Fruit fly (Drosophila melanogaster) whole organism, embryonic: ENCODE measurements around the gene CG8837.
A peak's percentile ranks its signal among the peaks of the same experiment; 100 is the strongest.

ENCODE experiments used
- BtbVII ChIP-seq: fragments of 200-800 bp; sonication (Bioruptor generic); optimal IDR thresholded peaks from 3 replicates; lab custom pipeline; 2017; ENCODE audit warnings: missing biosample characterization, mild to moderate bottlenecking, missing genetic modification characterization
- CG10147 ChIP-seq: fragments of 200-800 bp; sonication (Bioruptor generic); optimal IDR thresholded peaks from 2 replicates; lab custom pipeline; 2019; ENCODE audit warnings: missing biosample characterization, mild to moderate bottlenecking, missing genetic modification characterization, moderate library complexity
- CG10462 ChIP-seq: fragments of 200-800 bp; sonication (Bioruptor generic); optimal IDR thresholded peaks from 2 replicates; lab custom pipeline; 2016; ENCODE audit warnings: missing biosample characterization, missing genetic modification characterization
- CG10654 ChIP-seq: fragments of 200-800 bp; sonication (Bioruptor generic); optimal IDR thresholded peaks from 2 replicates; lab custom pipeline; 2016; ENCODE audit warnings: missing biosample characterization, missing genetic modification characterization
- CG1602 ChIP-seq: fragments of 200-800 bp; sonication (Bioruptor generic); optimal IDR thresholded peaks from 3 replicates; lab custom pipeline; 2016; ENCODE audit warnings: missing biosample characterization, missing genetic modification characterization
- CG16815 ChIP-seq: fragments of 200-800 bp; sonication (Bioruptor generic); optimal IDR thresholded peaks from 3 replicates; lab custom pipeline; 2017; ENCODE audit warnings: missing biosample characterization, mild to moderate bottlenecking, missing genetic modification characterization
- CG17912 ChIP-seq: fragments of 200-800 bp; sonication (Bioruptor generic); optimal IDR thresholded peaks from 2 replicates; lab custom pipeline; 2018; ENCODE audit warnings: missing biosample characterization, mild to moderate bottlenecking, missing genetic modification characterization
- CG31224 ChIP-seq: fragments of 200-800 bp; sonication (Bioruptor generic); IDR thresholded peaks from 2 replicates; pipeline ENCODE4 v1.3.6; 2022; ENCODE audit warnings: missing biosample characterization, missing genetic modification characterization
- CG31388 ChIP-seq: fragments of 200-800 bp; sonication (Bioruptor generic); optimal IDR thresholded peaks from 2 replicates; lab custom pipeline; 2016; ENCODE audit warnings: missing biosample characterization, missing genetic modification characterization
- CG4404 ChIP-seq: fragments of 200-800 bp; sonication (Bioruptor generic); IDR thresholded peaks from 2 replicates; pipeline ENCODE4 v1.3.6; 2022; ENCODE audit warnings: missing biosample characterization, missing genetic modification characterization
- CG5953 ChIP-seq: fragments of 200-800 bp; sonication (Bioruptor generic); IDR thresholded peaks from 2 replicates; pipeline ENCODE4 v1.3.6; 2022; ENCODE audit warnings: missing biosample characterization, missing genetic modification characterization
- CG6654 ChIP-seq: fragments of 200-800 bp; sonication (Bioruptor generic); optimal IDR thresholded peaks from 2 replicates; lab custom pipeline; 2017; ENCODE audit warnings: missing biosample characterization, mild to moderate bottlenecking, missing genetic modification characterization
- CG8089 ChIP-seq: fragments of 200-800 bp; sonication (Bioruptor generic); optimal IDR thresholded peaks from 3 replicates; lab custom pipeline; 2016; ENCODE audit warnings: missing biosample characterization, missing genetic modification characterization
- CG8478 ChIP-seq: fragments of >200 bp; optimal IDR thresholded peaks from 2 replicates; lab custom pipeline; 2018
- CG8765 ChIP-seq: fragments of 200-800 bp; sonication (Bioruptor generic); IDR thresholded peaks from 2 replicates; pipeline ENCODE4 v1.3.6; 2022; ENCODE audit warnings: missing biosample characterization, missing genetic modification characterization
- CG9817 ChIP-seq: fragments of 200-800 bp; sonication (Bioruptor generic); optimal IDR thresholded peaks from 2 replicates; lab custom pipeline; 2018; ENCODE audit warnings: missing biosample characterization, mild to moderate bottlenecking, missing genetic modification characterization, moderate library complexity
- CTCF ChIP-seq: fragments of 200-800 bp; sonication (Bioruptor generic); optimal IDR thresholded peaks from 2 replicates; lab custom pipeline; 2017; ENCODE audit warnings: missing biosample characterization, mild to moderate bottlenecking, missing genetic modification characterization, moderate library complexity
- Dad ChIP-seq: fragments of 200-800 bp; sonication (Bioruptor generic); optimal IDR thresholded peaks from 3 replicates; lab custom pipeline; 2016; ENCODE audit warnings: missing biosample characterization, missing genetic modification characterization
- Dek ChIP-seq: fragments of 200-800 bp; sonication (Bioruptor generic); optimal IDR thresholded peaks from 3 replicates; lab custom pipeline; 2019; ENCODE audit warnings: missing biosample characterization, mild to moderate bottlenecking, missing genetic modification characterization, moderate library complexity
- Dip2 ChIP-seq: fragments of 200-800 bp; sonication (Bioruptor generic); IDR thresholded peaks from 2 replicates; pipeline ENCODE4 v1.3.6; 2022; ENCODE audit warnings: missing biosample characterization, missing genetic modification characterization
- Gug ChIP-seq: fragments of 200-800 bp; sonication (Bioruptor generic); IDR thresholded peaks from 4 replicates; pipeline ENCODE4 v1.3.6; 2022; ENCODE audit warnings: missing biosample characterization, missing genetic modification characterization
- Hmr ChIP-seq: fragments of 200-800 bp; sonication (Bioruptor generic); optimal IDR thresholded peaks from 3 replicates; lab custom pipeline; 2017; ENCODE audit warnings: mild to moderate bottlenecking, missing biosample characterization, missing genetic modification reagents, missing genetic modification characterization
- Hmx ChIP-seq: fragments of 200-800 bp; sonication (Bioruptor generic); optimal IDR thresholded peaks from 2 replicates; lab custom pipeline; 2016; ENCODE audit warnings: missing biosample characterization, missing genetic modification characterization
- Oaz ChIP-seq: fragments of 200-800 bp; sonication (Bioruptor generic); IDR thresholded peaks from 2 replicates; pipeline ENCODE4 v1.3.6; 2022; ENCODE audit warnings: missing biosample characterization, missing genetic modification characterization
- Opbp ChIP-seq: fragments of 200-800 bp; sonication (Bioruptor generic); IDR thresholded peaks from 3 replicates; pipeline ENCODE4 v1.3.6; 2022; ENCODE audit warnings: missing biosample characterization, missing genetic modification characterization; ENCODE audit not compliant: partially characterized antibody
- Sry-β ChIP-seq: fragments of 200-800 bp; sonication (Bioruptor generic); optimal IDR thresholded peaks from 2 replicates; lab custom pipeline; 2018; ENCODE audit warnings: missing biosample characterization, mild to moderate bottlenecking, missing genetic modification characterization, moderate library complexity
- ac ChIP-seq: fragments of 200-800 bp; sonication (Bioruptor generic); optimal IDR thresholded peaks from 3 replicates; lab custom pipeline; 2017; ENCODE audit warnings: missing biosample characterization, mild to moderate bottlenecking, missing genetic modification characterization
- br ChIP-seq: fragments of >200 bp; optimal IDR thresholded peaks from 2 replicates; lab custom pipeline; 2017
- chm ChIP-seq: fragments of 200-800 bp; sonication (Bioruptor generic); IDR thresholded peaks from 2 replicates; pipeline ENCODE4 v1.3.6; 2022; ENCODE audit warnings: missing biosample characterization, missing genetic modification characterization
- cwo ChIP-seq: fragments of 200-800 bp; sonication (Bioruptor generic); optimal IDR thresholded peaks from 3 replicates; lab custom pipeline; 2017; ENCODE audit warnings: missing biosample characterization, missing genetic modification characterization, mild to moderate bottlenecking, moderate library complexity, missing genetic modification reagents
- dati ChIP-seq: fragments of 200-800 bp; sonication (Bioruptor generic); IDR thresholded peaks from 2 replicates; pipeline ENCODE4 v1.3.6; 2022; ENCODE audit warnings: missing biosample characterization, missing genetic modification characterization
- emc ChIP-seq: fragments of 200-800 bp; sonication (Bioruptor generic); optimal IDR thresholded peaks from 2 replicates; lab custom pipeline; 2016; ENCODE audit warnings: missing biosample characterization, missing genetic modification characterization
- fd96Cb ChIP-seq: fragments of 200-800 bp; sonication (Bioruptor generic); optimal IDR thresholded peaks from 2 replicates; lab custom pipeline; 2018; ENCODE audit warnings: missing biosample characterization, mild to moderate bottlenecking, missing genetic modification characterization, moderate library complexity
- fu2 ChIP-seq: fragments of 200-800 bp; sonication (Bioruptor generic); optimal IDR thresholded peaks from 2 replicates; lab custom pipeline; 2016; ENCODE audit warnings: missing biosample characterization, missing genetic modification characterization
- gcm ChIP-seq: fragments of 200-800 bp; sonication (Bioruptor generic); optimal IDR thresholded peaks from 2 replicates; lab custom pipeline; 2019; ENCODE audit warnings: missing biosample characterization, mild to moderate bottlenecking, missing genetic modification characterization, moderate library complexity
- grau ChIP-seq: fragments of 200-800 bp; optimal IDR thresholded peaks from 3 replicates; lab custom pipeline; 2019; ENCODE audit warnings: missing biosample characterization, mild to moderate bottlenecking, missing genetic modification characterization, moderate library complexity
- hth ChIP-seq: fragments of >200 bp; optimal IDR thresholded peaks from 2 replicates; lab custom pipeline; 2017; ENCODE audit warnings: inconsistent platforms
- knrl ChIP-seq: fragments of 200-800 bp; sonication (Bioruptor generic); IDR thresholded peaks from 3 replicates; pipeline ENCODE4 v1.3.6; 2022; ENCODE audit warnings: missing biosample characterization, missing genetic modification characterization; ENCODE audit not compliant: partially characterized antibody
- nerfin-1 ChIP-seq: fragments of 200-800 bp; sonication (Bioruptor generic); optimal IDR thresholded peaks from 3 replicates; lab custom pipeline; 2019; ENCODE audit warnings: missing biosample characterization, mild to moderate bottlenecking, missing genetic modification characterization, moderate library complexity
- nerfin-2 ChIP-seq: fragments of 200-800 bp; sonication (Bioruptor generic); IDR thresholded peaks from 2 replicates; pipeline ENCODE4 v1.3.6; 2022; ENCODE audit warnings: missing biosample characterization, missing genetic modification characterization; ENCODE audit not compliant: partially characterized antibody
- pum ChIP-seq: fragments of 200-800 bp; sonication (Bioruptor generic); optimal IDR thresholded peaks from 2 replicates; lab custom pipeline; 2016; ENCODE audit warnings: missing biosample characterization, missing genetic modification characterization
- row ChIP-seq: fragments of 200-800 bp; sonication (Bioruptor generic); IDR thresholded peaks from 3 replicates; pipeline ENCODE4 v1.3.6; 2022; ENCODE audit warnings: missing biosample characterization, missing genetic modification characterization
- schlank ChIP-seq: fragments of 200-800 bp; sonication (Bioruptor generic); optimal IDR thresholded peaks from 2 replicates; lab custom pipeline; 2018; ENCODE audit warnings: missing biosample characterization, mild to moderate bottlenecking, missing genetic modification characterization
- sim ChIP-seq: fragments of 200-800 bp; sonication (Bioruptor generic); IDR thresholded peaks from 2 replicates; pipeline ENCODE4 v1.3.6; 2022; ENCODE audit warnings: missing biosample characterization, missing genetic modification characterization
- slp2 ChIP-seq: fragments of 200-800 bp; sonication (Bioruptor generic); optimal IDR thresholded peaks from 2 replicates; lab custom pipeline; 2016; ENCODE audit warnings: missing biosample characterization, missing genetic modification characterization
- sqz ChIP-seq: fragments of 200-800 bp; sonication (Bioruptor generic); optimal IDR thresholded peaks from 3 replicates; lab custom pipeline; 2018; ENCODE audit warnings: missing biosample characterization, mild to moderate bottlenecking, missing genetic modification characterization
- trem ChIP-seq: fragments of 200-800 bp; optimal IDR thresholded peaks from 3 replicates; lab custom pipeline; 2019; ENCODE audit warnings: missing biosample characterization, mild to moderate bottlenecking, missing genetic modification characterization, moderate library complexity
- zf30C ChIP-seq: fragments of 200-800 bp; sonication (Bioruptor generic); optimal IDR thresholded peaks from 3 replicates; lab custom pipeline; 2018; ENCODE audit warnings: missing biosample characterization, mild to moderate bottlenecking, missing genetic modification characterization

CG8837 gene

DNA sequence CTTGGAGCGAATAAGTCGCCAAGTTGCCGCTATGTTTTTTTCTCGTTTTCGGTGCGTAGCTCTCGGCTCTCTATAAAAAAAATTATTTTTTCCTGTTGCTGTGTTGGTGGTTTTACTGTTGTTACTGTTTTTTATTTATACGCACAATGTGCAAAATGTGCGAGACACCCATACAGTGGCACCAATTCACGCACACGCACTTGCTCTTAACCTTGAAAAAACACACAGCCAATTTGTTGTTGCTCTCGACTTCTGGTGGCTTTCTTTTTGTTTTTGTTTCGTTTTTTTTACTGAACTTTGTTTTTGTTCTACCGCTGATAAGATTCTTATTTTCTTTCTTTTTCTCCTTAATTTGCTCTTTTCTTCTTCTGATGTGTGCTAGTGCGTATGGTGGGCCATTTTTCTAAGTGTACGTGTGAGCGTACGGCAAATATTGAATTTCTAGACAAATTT is 36.2 kb downstream of the CG8837 start (continued):
- TF ChIP-seq pum (GFP tag; lab: Kevin White, UChicago): peak; percentile 4
- peak; percentile 12 for TF ChIP-seq BtbVII (GFP tag; lab: Kevin White, UChicago)
- TF ChIP-seq CG5953 (GFP tag; lab: Robert Waterston, UW): no peak
- TF ChIP-seq zf30C (GFP tag; lab: Kevin White, UChicago): peak; percentile 52
- TF ChIP-seq emc (GFP tag; lab: Kevin White, UChicago): no peak
- TF ChIP-seq ac (GFP tag; lab: Kevin White, UChicago): no peak
- no peak for TF ChIP-seq trem (tag; lab: Kevin White, UChicago)
- no peak for TF ChIP-seq CG16815
- TF ChIP-seq CG1602 (GFP tag; lab: Kevin White, UChicago): no peak
- no peak for TF ChIP-seq fd96Cb (tag; lab: Kevin White, UChicago)
- no peak for TF ChIP-seq hth (lab: Kevin White, UChicago)
- no peak for TF ChIP-seq CG8765 (GFP tag; lab: Robert Waterston, UW)
- TF ChIP-seq CG10654: no peak
- TF ChIP-seq slp2: no peak
- no peak for TF ChIP-seq knrl
- TF ChIP-seq dati (GFP tag; lab: Robert Waterston, UW): no peak
- TF ChIP-seq nerfin-2 (GFP tag; lab: Robert Waterston, UW): no peak
- TF ChIP-seq br: no peak
- TF ChIP-seq Gug (GFP tag; lab: Robert Waterston, UW): no peak; the same call in 3 of the 4 replicates
- no peak for TF ChIP-seq CTCF (GFP tag; lab: Kevin White, UChicago)
- TF ChIP-seq sim: no peak
- TF ChIP-seq grau: peak; percentile 43
- peak; percentile 11 for TF ChIP-seq schlank (tag; lab: Kevin White, UChicago)
- no peak for TF ChIP-seq CG6654 (GFP tag; lab: Kevin White, UChicago)
- no peak for TF ChIP-seq CG4404 (GFP tag; lab: Robert Waterston, UW)
- TF ChIP-seq Hmr (GFP tag; lab: Kevin White, UChicago): peak; percentile 51
- no peak for TF ChIP-seq CG8478 (lab: Kevin White, UChicago)
- TF ChIP-seq row (GFP tag; lab: Robert Waterston, UW): peak; percentile 36; the same call in 1 of the 3 replicates
- peak; percentile 22 for TF ChIP-seq sqz (GFP tag; lab: Kevin White, UChicago)
- TF ChIP-seq CG17912 (GFP tag; lab: Kevin White, UChicago): no peak
- no peak for TF ChIP-seq chm (GFP tag; lab: Robert Waterston, UW)
- peak; percentile 33 for TF ChIP-seq Dek (tag; lab: Kevin White, UChicago)
- TF ChIP-seq CG10147 (GFP tag; lab: Kevin White, UChicago): no peak
- peak; percentile 58 for TF ChIP-seq cwo (GFP tag; lab: Kevin White, UChicago)
- TF ChIP-seq CG31224 (GFP tag; lab: Robert Waterston, UW): 0 out of 2 replicates have a peak, but pooled peaks have one; percentile 9
- no peak for TF ChIP-seq nerfin-1
- TF ChIP-seq Opbp (GFP tag; lab: Robert Waterston, UW): no peak
- no peak for TF ChIP-seq CG8089 (GFP tag; lab: Kevin White, UChicago)
- no peak for TF ChIP-seq Dad (GFP tag; lab: Kevin White, UChicago)
- no peak for TF ChIP-seq CG9817
- no peak for TF ChIP-seq Sry-β
- no peak for TF ChIP-seq CG10462 (GFP tag; lab: Kevin White, UChicago)
- no peak for TF ChIP-seq Hmx (GFP tag; lab: Kevin White, UChicago)
- no peak for TF ChIP-seq gcm (GFP tag; lab: Kevin White, UChicago)
- no peak for TF ChIP-seq Oaz (GFP tag; lab: Robert Waterston, UW)
- no peak for TF ChIP-seq Dip2 (GFP tag; lab: Robert Waterston, UW)
- TF ChIP-seq CG31388 (GFP tag; lab: Kevin White, UChicago): no peak
- TF ChIP-seq fu2 (GFP tag; lab: Kevin White, UChicago): no peak
